Fruit fly (Drosophila melanogaster): ENCODE measurements around the gene CG2211.

CG2211 gene

DNA sequence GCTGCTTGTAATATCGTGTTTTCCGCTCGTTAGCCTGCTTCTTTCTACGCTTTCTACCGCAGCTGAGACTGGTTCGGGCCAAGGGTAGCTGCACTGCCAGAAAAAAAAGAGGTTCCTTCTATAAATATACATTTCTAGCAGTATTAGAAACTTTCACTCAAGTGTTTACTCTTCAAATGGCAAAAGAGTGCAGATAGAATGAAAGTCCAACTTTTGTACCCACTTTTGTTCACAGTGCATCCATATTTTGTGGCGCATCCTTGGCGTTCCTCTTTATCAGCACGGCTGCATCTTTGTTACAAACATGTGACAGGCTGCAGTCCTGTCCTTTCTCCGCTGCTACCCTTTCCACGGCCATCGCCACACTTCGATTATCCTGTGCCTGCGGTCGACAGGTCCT is 23.2 kb upstream of the CG2211 start (continued):
- TF ChIP-seq CG1603 (tag; optimal IDR thresholded peaks at IDR 0.05) (peak; percentile 29), trem (tag; optimal IDR thresholded peaks at IDR 0.05) (peak; percentile 11), CG10979 (tag; optimal IDR thresholded peaks at IDR 0.05) (peak; percentile 33), ssp (GFP tag; IDR thresholded peaks at IDR 0.05) (peak; percentile 7; the same call in 1 of the 2 replicates), Ets65A (GFP tag) (peak; percentile 56), CG8281 (tag; optimal IDR thresholded peaks at IDR 0.05) (no peak), dmrt11E (tag; optimal IDR thresholded peaks at IDR 0.05) (peak; percentile 36), Hr3 (GFP tag; optimal IDR thresholded peaks at IDR 0.05) (no peak), zf30C (GFP tag; optimal IDR thresholded peaks at IDR 0.05) (peak; percentile 67), mld (GFP tag; IDR thresholded peaks at IDR 0.05; ENCODE audit: partially characterized antibody) (no peak), CG17328 (GFP tag; IDR thresholded peaks at IDR 0.05) (peak; percentile 44; the same call in 1 of the 2 replicates), CG2199 (GFP tag; IDR thresholded peaks at IDR 0.05) (no peak), gem (tag; optimal IDR thresholded peaks at IDR 0.05) (peak; percentile 10), prd (optimal IDR thresholded peaks at IDR 0.05) (no peak), prd (GFP tag; IDR thresholded peaks at IDR 0.05) (peak; percentile 70), CG14667 (GFP tag; IDR thresholded peaks at IDR 0.05) (0 out of 2 replicates have a peak, but pooled peaks have one; percentile 12), Med (GFP tag) (peak; percentile 33), zen (tag; optimal IDR thresholded peaks at IDR 0.05) (peak; percentile 51), CG9727 (GFP tag; optimal IDR thresholded peaks at IDR 0.05) (peak; percentile 35), CG34224 (GFP tag; IDR thresholded peaks at IDR 0.05; ENCODE audit: partially characterized antibody) (no peak), lola (GFP tag; optimal IDR thresholded peaks at IDR 0.05) (peak in 1 of 3 experiments; percentile 16), gce (GFP tag; IDR thresholded peaks at IDR 0.05) (no peak), CG14441 (GFP tag; IDR thresholded peaks at IDR 0.05) (no peak), gfzf (GFP tag; optimal IDR thresholded peaks at IDR 0.05) (no peak), zfh1 (GFP tag; IDR thresholded peaks at IDR 0.05) (peak; percentile 65; the same call in 2 of the 3 replicates), fd102C (GFP tag; optimal IDR thresholded peaks at IDR 0.05) (peak; percentile 29), CG18262 (tag; optimal IDR thresholded peaks at IDR 0.05) (peak; percentile 8), CG14710 (tag; optimal IDR thresholded peaks at IDR 0.05) (peak; percentile 8), sr (GFP tag; IDR thresholded peaks at IDR 0.05) (no peak), CG6175 (GFP tag; IDR thresholded peaks at IDR 0.05) (no peak), row (GFP tag; IDR thresholded peaks at IDR 0.05) (peak; percentile 21; the same call in 1 of the 3 replicates), ewg (GFP tag; optimal IDR thresholded peaks at IDR 0.05) (no peak), ac (GFP tag; optimal IDR thresholded peaks at IDR 0.05) (peak; percentile 62), CG30431 (GFP tag; optimal IDR thresholded peaks at IDR 0.05) (peak; percentile 11)

DNA sequence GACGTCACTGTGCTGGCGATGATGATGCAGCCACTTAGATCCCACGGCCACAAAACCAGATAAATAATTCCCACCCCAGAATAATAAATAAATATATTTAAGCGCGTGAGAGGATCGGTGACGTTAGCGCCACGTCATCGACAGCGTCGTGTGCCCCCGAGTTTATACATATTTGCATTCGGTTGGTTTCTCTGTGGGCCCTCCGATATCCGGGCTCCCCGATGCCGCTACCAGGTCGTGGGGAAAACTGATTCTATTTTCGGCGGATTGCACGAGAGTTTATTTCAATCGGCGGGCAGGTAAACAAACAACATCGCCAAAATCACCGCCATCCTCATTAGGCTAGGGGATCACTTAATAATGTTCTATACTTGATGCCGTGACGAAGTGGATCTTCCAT is 19.1 kb upstream of the CG2211 start:
- TF ChIP-seq CG34422 (GFP tag; IDR thresholded peaks at IDR 0.05) (no peak), Med (GFP tag) (peak; percentile 37), so (GFP tag; IDR thresholded peaks at IDR 0.05) (0 out of 3 replicates have a peak, but pooled peaks have one; percentile 54), chinmo (GFP tag; IDR thresholded peaks at IDR 0.05; ENCODE audit: partially characterized antibody) (0 out of 4 replicates have a peak, but pooled peaks have one; percentile 63), CG10543 (GFP tag; optimal IDR thresholded peaks at IDR 0.05) (peak; percentile 8), CG10565 (GFP tag; optimal IDR thresholded peaks at IDR 0.05) (no peak), CG12769 (tag; optimal IDR thresholded peaks at IDR 0.05) (peak; percentile 84), Deaf1 (tag; optimal IDR thresholded peaks at IDR 0.05) (peak; percentile 54)

Measured in whole organism, embryonic.